Worm (Caenorhabditis elegans) whole organism, L2 larva: ENCODE measurements around the gene C11D2.7.

Experiments used
- aly-2 ChIP-seq: fragments of 150-350 bp; optimal IDR thresholded peaks from 2 replicates; lab custom pipeline; 2014; ENCODE audit warnings: missing biosample characterization, missing genetic modification characterization
- ama-1 ChIP-seq: fragments of 150-350 bp; optimal IDR thresholded peaks from 2 replicates; lab custom pipeline; 2018; ENCODE audit warnings: inconsistent platforms
- elt-1 ChIP-seq: fragments of 150-350 bp; optimal IDR thresholded peaks from 2 replicates; lab custom pipeline; 2014; ENCODE audit warnings: missing biosample characterization, missing genetic modification characterization
- lin-13 ChIP-seq: fragments of 150-350 bp; optimal IDR thresholded peaks from 2 replicates; lab custom pipeline; 2014; ENCODE audit warnings: missing biosample characterization, missing genetic modification reagents, missing genetic modification characterization
- lin-39 ChIP-seq: fragments of 150-350 bp; optimal IDR thresholded peaks from 2 replicates; lab custom pipeline; 2014; ENCODE audit warnings: missing biosample characterization, missing genetic modification reagents, missing genetic modification characterization
- lsy-2 ChIP-seq, 2 experiments: fragments of 150-350 bp in 1 of 2; sonication (generic microtip) in 1 of 2; optimal IDR thresholded peaks; 2 replicates each; lab custom pipeline; 2014 to 2017; ENCODE audit warnings: missing biosample characterization in 2 of 2, missing genetic modification characterization in 2 of 2
- mab-5 ChIP-seq: fragments of 150-350 bp; optimal IDR thresholded peaks from 2 replicates; lab custom pipeline; 2014; ENCODE audit warnings: missing biosample characterization, missing genetic modification characterization
- mbf-1 ChIP-seq: sonication (generic microtip); optimal IDR thresholded peaks from 2 replicates; lab custom pipeline; 2017; ENCODE audit warnings: missing biosample characterization, missing genetic modification characterization
- nhr-11 ChIP-seq: fragments of 150-350 bp; optimal IDR thresholded peaks from 2 replicates; lab custom pipeline; 2014; ENCODE audit warnings: missing biosample characterization, missing genetic modification characterization
- nhr-12 ChIP-seq: fragments of 150-350 bp; optimal IDR thresholded peaks from 2 replicates; lab custom pipeline; 2014; ENCODE audit warnings: missing biosample characterization, missing genetic modification characterization
- snpc-4 ChIP-seq: fragments of 150-350 bp; optimal IDR thresholded peaks from 2 replicates; lab custom pipeline; 2014; ENCODE audit warnings: missing biosample characterization, missing genetic modification characterization
- unc-55 ChIP-seq: fragments of 150-350 bp; sonication (generic microtip); optimal IDR thresholded peaks from 3 replicates; lab custom pipeline; 2014; ENCODE audit warnings: missing biosample characterization, missing genetic modification reagents, missing genetic modification characterization
- unc-62 ChIP-seq: fragments of 150-350 bp; optimal IDR thresholded peaks from 2 replicates; lab custom pipeline; 2014; ENCODE audit warnings: missing biosample characterization, missing genetic modification reagents, missing genetic modification characterization
- ztf-4 ChIP-seq: fragments of 150-350 bp; optimal IDR thresholded peaks from 2 replicates; lab custom pipeline; 2014; ENCODE audit warnings: missing biosample characterization, missing genetic modification characterization

ce11 chrIV:6185578-6185977 is 30.4 kb upstream of the C11D2.7 start, which contains the start of gene asp-9:
- TF ChIP-seq lsy-2 (tag; optimal IDR thresholded peaks at IDR 0.05; lab: Kevin White, UChicago): no peak
- no peak for TF ChIP-seq mab-5 (tag; lab: Kevin White, UChicago)
- no peak for TF ChIP-seq lin-13 (GFP tag; lab: Kevin White, UChicago)
- TF ChIP-seq mbf-1: no peak
- no peak for TF ChIP-seq unc-55 (GFP tag; lab: Kevin White, UChicago)
- TF ChIP-seq nhr-11 (tag; lab: Kevin White, UChicago): no peak
- no peak for TF ChIP-seq snpc-4
- TF ChIP-seq nhr-12 (tag; lab: Kevin White, UChicago): no peak
- TF ChIP-seq ama-1 (lab: Kevin White, UChicago): no peak
- TF ChIP-seq unc-62 (GFP tag; lab: Kevin White, UChicago): no peak
- TF ChIP-seq elt-1 (tag; lab: Kevin White, UChicago): no peak
- no peak for TF ChIP-seq aly-2 (tag; lab: Kevin White, UChicago)
- no peak for TF ChIP-seq ztf-4 (tag; lab: Kevin White, UChicago)
- TF ChIP-seq lin-39: no peak
